Worm (Caenorhabditis elegans) whole organism, early embryonic: ENCODE data around the gene ZK355.2.

Source experiments
- F13C5.2 ChIP-seq: sonication (generic microtip); optimal IDR thresholded peaks from 2 replicates; lab custom pipeline; 2017; ENCODE audit warnings: mild to moderate bottlenecking, missing genetic modification characterization, inconsistent platforms, missing compliant biosample characterization
- ama-1 ChIP-seq: fragments of 150-350 bp; optimal IDR thresholded peaks from 2 replicates; lab custom pipeline; 2014
- ets-7 ChIP-seq: sonication (generic microtip); optimal IDR thresholded peaks from 2 replicates; lab custom pipeline; 2016; ENCODE audit warnings: missing genotype, missing genetic modification characterization, missing compliant biosample characterization
- hmg-4 ChIP-seq: fragments of 200-800 bp; sonication (Bioruptor generic); optimal IDR thresholded peaks from 2 replicates; lab custom pipeline; 2018; ENCODE audit warnings: mild to moderate bottlenecking, missing genetic modification characterization, missing compliant biosample characterization
- tbx-11 ChIP-seq: fragments of 200-800 bp; sonication (Bioruptor generic); IDR thresholded peaks from 2 replicates; pipeline ENCODE4 v1.3.6; 2022; ENCODE audit warnings: missing genetic modification characterization, missing compliant biosample characterization
- tbx-37 ChIP-seq: fragments of 200-800 bp; sonication (Bioruptor generic); conservative IDR thresholded peaks from 2 replicates; pipeline ENCODE4 v1.3.6; 2022; ENCODE audit warnings: missing genetic modification reagents, missing genetic modification characterization, missing compliant biosample characterization

DNA sequence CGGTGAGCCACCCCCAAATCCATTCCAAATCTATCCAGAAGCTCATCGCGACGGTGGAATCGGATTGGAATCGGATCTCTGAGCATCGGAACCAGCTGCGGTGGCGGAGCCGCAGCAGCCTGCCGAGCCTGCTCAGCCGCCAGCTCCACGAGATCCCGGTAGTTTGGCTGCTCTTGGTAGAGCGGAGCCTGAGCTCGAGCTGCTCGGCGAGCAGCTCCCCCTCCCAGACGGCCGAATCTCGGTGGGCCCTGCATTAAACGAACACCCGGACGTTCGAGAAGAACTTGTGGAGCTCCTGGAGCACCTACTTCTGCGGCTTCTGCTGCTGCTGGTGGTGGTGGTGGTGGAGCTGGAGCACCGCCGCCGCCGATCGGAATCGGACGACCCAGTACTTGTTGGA lies 20.0 kb upstream of the ZK355.2 start:
- TF ChIP-seq tbx-11 (GFP tag; lab: Robert Waterston, UW) (no peak), tbx-37 (GFP tag; lab: Robert Waterston, UW) (no peak), ets-7 (tag; lab: Kevin White, UChicago) (no peak), hmg-4 (GFP tag; lab: Kevin White, UChicago) (no peak), ama-1 (lab: Kevin White, UChicago) (no peak), F13C5.2 (no peak)
